Fruit fly (Drosophila melanogaster) whole organism, prepupa: Measurements from ENCODE around the gene Ssadh.

Source experiments
- CG10631 ChIP-seq: fragments of 200-800 bp; sonication (Bioruptor generic); optimal IDR thresholded peaks from 2 replicates; lab custom pipeline; 2016; ENCODE audit warnings: missing biosample characterization, missing genetic modification characterization
- CG10669 ChIP-seq: fragments of 200-800 bp; sonication (Bioruptor generic); optimal IDR thresholded peaks from 3 replicates; lab custom pipeline; 2018; ENCODE audit warnings: missing biosample characterization, mild to moderate bottlenecking, missing genetic modification characterization, moderate library complexity
- CG11294 ChIP-seq: fragments of 200-800 bp; sonication (Bioruptor generic); IDR thresholded peaks from 2 replicates; pipeline ENCODE4 v1.3.6; 2022; ENCODE audit warnings: missing biosample characterization, missing genetic modification characterization
- CG11762 ChIP-seq: fragments of 200-800 bp; sonication (Bioruptor generic); optimal IDR thresholded peaks from 3 replicates; lab custom pipeline; 2016; ENCODE audit warnings: missing biosample characterization, missing genetic modification characterization; ENCODE audit not compliant: insufficient read depth
- CG11902 ChIP-seq: fragments of 200-800 bp; sonication (Bioruptor generic); optimal IDR thresholded peaks from 3 replicates; lab custom pipeline; 2016; ENCODE audit warnings: missing biosample characterization, missing genetic modification characterization
- CG1621 ChIP-seq: fragments of 200-800 bp; sonication (Bioruptor generic); optimal IDR thresholded peaks from 3 replicates; lab custom pipeline; 2018; ENCODE audit warnings: missing biosample characterization, mild to moderate bottlenecking, missing genetic modification characterization
- CG16779 ChIP-seq: fragments of 200-800 bp; sonication (Bioruptor generic); optimal IDR thresholded peaks from 3 replicates; lab custom pipeline; 2017; ENCODE audit warnings: missing biosample characterization, mild to moderate bottlenecking, missing genetic modification characterization
- CG31627 ChIP-seq: fragments of 200-800 bp; sonication (Bioruptor generic); optimal IDR thresholded peaks from 3 replicates; lab custom pipeline; 2016; ENCODE audit warnings: missing biosample characterization, missing genetic modification characterization
- CG34406 ChIP-seq: fragments of 200-800 bp; sonication (Bioruptor generic); optimal IDR thresholded peaks from 3 replicates; lab custom pipeline; 2016; ENCODE audit warnings: missing biosample characterization, missing genetic modification characterization
- CG3919 ChIP-seq: fragments of 200-800 bp; sonication (Bioruptor generic); optimal IDR thresholded peaks from 3 replicates; lab custom pipeline; 2016; ENCODE audit warnings: missing biosample characterization, missing genetic modification characterization
- CG4318 ChIP-seq: fragments of 200-800 bp; sonication (Bioruptor generic); optimal IDR thresholded peaks from 3 replicates; lab custom pipeline; 2017; ENCODE audit warnings: missing biosample characterization, mild to moderate bottlenecking, missing genetic modification characterization
- CG6163 ChIP-seq: fragments of 200-800 bp; sonication (Bioruptor generic); IDR thresholded peaks from 3 replicates; pipeline ENCODE4 v1.3.6; 2022; ENCODE audit warnings: missing biosample characterization, missing genetic modification characterization
- CG6276 ChIP-seq: fragments of 200-800 bp; sonication (Bioruptor generic); optimal IDR thresholded peaks from 2 replicates; lab custom pipeline; 2017; ENCODE audit warnings: missing biosample characterization, mild to moderate bottlenecking, missing genetic modification characterization
- CG6792 ChIP-seq: fragments of 200-800 bp; sonication (Bioruptor generic); optimal IDR thresholded peaks from 3 replicates; lab custom pipeline; 2016; ENCODE audit warnings: missing biosample characterization, missing genetic modification characterization
- CG6808 ChIP-seq: fragments of 200-800 bp; sonication (Bioruptor generic); optimal IDR thresholded peaks from 3 replicates; lab custom pipeline; 2017; ENCODE audit warnings: missing biosample characterization, missing genetic modification characterization, mild to moderate bottlenecking, moderate library complexity, missing genetic modification reagents
- CG6854 ChIP-seq: fragments of 200-800 bp; sonication (Bioruptor generic); optimal IDR thresholded peaks from 2 replicates; lab custom pipeline; 2017; ENCODE audit warnings: missing biosample characterization, mild to moderate bottlenecking, missing genetic modification characterization
- CG7368 ChIP-seq: fragments of 200-800 bp; sonication (Bioruptor generic); optimal IDR thresholded peaks from 3 replicates; lab custom pipeline; 2016; ENCODE audit warnings: missing biosample characterization, missing genetic modification characterization
- CG8119 ChIP-seq: fragments of 200-800 bp; sonication (Bioruptor generic); IDR thresholded peaks from 3 replicates; pipeline ENCODE4 v1.3.6; 2022; ENCODE audit warnings: missing biosample characterization, missing genetic modification characterization
- CG8319 ChIP-seq: fragments of 200-800 bp; sonication (Bioruptor generic); optimal IDR thresholded peaks from 3 replicates; lab custom pipeline; 2016; ENCODE audit warnings: missing biosample characterization, missing genetic modification characterization
- CG8632 ChIP-seq: fragments of 200-800 bp; sonication (Bioruptor generic); optimal IDR thresholded peaks from 3 replicates; lab custom pipeline; 2016; ENCODE audit warnings: missing biosample characterization, missing genetic modification characterization
- CG9139 ChIP-seq: fragments of 200-800 bp; sonication (Bioruptor generic); optimal IDR thresholded peaks from 3 replicates; lab custom pipeline; 2017; ENCODE audit warnings: missing biosample characterization, mild to moderate bottlenecking, missing genetic modification characterization
- Eip75B ChIP-seq: fragments of 200-800 bp; sonication (Bioruptor generic); optimal IDR thresholded peaks from 3 replicates; lab custom pipeline; 2016; ENCODE audit warnings: missing biosample characterization, missing genetic modification characterization
- Eip78C ChIP-seq: fragments of 200-800 bp; sonication (Bioruptor generic); peaks from one replicate; lab custom pipeline; 2016; ENCODE audit warnings: missing biosample characterization, missing genetic modification characterization
- Ets21C ChIP-seq: fragments of 200-800 bp; sonication (Bioruptor generic); optimal IDR thresholded peaks from 3 replicates; lab custom pipeline; 2016; ENCODE audit warnings: missing biosample characterization, missing genetic modification characterization
- Ets96B ChIP-seq: fragments of 200-800 bp; optimal IDR thresholded peaks from 2 replicates; lab custom pipeline; 2019; ENCODE audit warnings: missing biosample characterization, mild to moderate bottlenecking, missing genetic modification characterization, moderate library complexity
- Gug ChIP-seq: fragments of 200-800 bp; sonication (Bioruptor generic); IDR thresholded peaks from 2 replicates; pipeline ENCODE4 v1.3.6; 2022; ENCODE audit warnings: missing biosample characterization, missing genetic modification characterization
- Hr38 ChIP-seq: sonication (Bioruptor generic); optimal IDR thresholded peaks from 2 replicates; lab custom pipeline; 2016; ENCODE audit warnings: missing biosample characterization, missing genetic modification characterization
- Hr39 ChIP-seq: fragments of 200-800 bp; sonication (Bioruptor generic); optimal IDR thresholded peaks from 2 replicates; lab custom pipeline; 2016; ENCODE audit warnings: missing biosample characterization, missing genetic modification characterization
- Hr4 ChIP-seq: fragments of 200-800 bp; sonication (Bioruptor generic); optimal IDR thresholded peaks from 3 replicates; lab custom pipeline; 2016; ENCODE audit warnings: missing biosample characterization, missing genetic modification characterization
- Lpt ChIP-seq: fragments of 200-800 bp; sonication (Bioruptor generic); optimal IDR thresholded peaks from 3 replicates; lab custom pipeline; 2016; ENCODE audit warnings: missing biosample characterization, missing genetic modification characterization
- Met ChIP-seq: fragments of 200-800 bp; sonication (Bioruptor generic); optimal IDR thresholded peaks from 3 replicates; lab custom pipeline; 2016; ENCODE audit warnings: missing biosample characterization, missing genetic modification characterization
- OdsH ChIP-seq: fragments of 200-800 bp; sonication (Bioruptor generic); optimal IDR thresholded peaks from 3 replicates; lab custom pipeline; 2016; ENCODE audit warnings: missing biosample characterization, missing genetic modification characterization
- Smox ChIP-seq: fragments of 200-800 bp; sonication (Bioruptor generic); optimal IDR thresholded peaks from 3 replicates; lab custom pipeline; 2016; ENCODE audit warnings: missing biosample characterization, missing genetic modification characterization
- Sox102F ChIP-seq: fragments of 200-800 bp; sonication (Bioruptor generic); optimal IDR thresholded peaks from 2 replicates; lab custom pipeline; 2016; ENCODE audit warnings: missing biosample characterization, mild to moderate bottlenecking, missing genetic modification characterization
- Sox14 ChIP-seq: fragments of 200-800 bp; sonication (Bioruptor generic); optimal IDR thresholded peaks from 3 replicates; lab custom pipeline; 2016; ENCODE audit warnings: missing biosample characterization, missing genetic modification characterization
- Sox15 ChIP-seq: fragments of 200-800 bp; sonication (Bioruptor generic); optimal IDR thresholded peaks from 3 replicates; lab custom pipeline; 2016; ENCODE audit warnings: missing biosample characterization, missing genetic modification characterization
- achi ChIP-seq: fragments of 200-800 bp; sonication (Bioruptor generic); optimal IDR thresholded peaks from 3 replicates; lab custom pipeline; 2016; ENCODE audit warnings: missing biosample characterization, missing genetic modification characterization
- acj6 ChIP-seq: fragments of 200-800 bp; sonication (Bioruptor generic); optimal IDR thresholded peaks from 3 replicates; lab custom pipeline; 2016; ENCODE audit warnings: missing biosample characterization, missing genetic modification characterization
- dac ChIP-seq: fragments of 200-800 bp; sonication (Bioruptor generic); optimal IDR thresholded peaks from 2 replicates; lab custom pipeline; 2017; ENCODE audit warnings: missing biosample characterization, mild to moderate bottlenecking, missing genetic modification characterization
- dsx ChIP-seq: fragments of 200-800 bp; optimal IDR thresholded peaks from 3 replicates; lab custom pipeline; 2019; ENCODE audit warnings: missing biosample characterization, mild to moderate bottlenecking, missing genetic modification characterization, moderate library complexity; ENCODE audit not compliant: poor library complexity, severe bottlenecking
- esn ChIP-seq: fragments of 200-800 bp; sonication (Bioruptor generic); optimal IDR thresholded peaks from 2 replicates; lab custom pipeline; 2016; ENCODE audit warnings: missing biosample characterization, mild to moderate bottlenecking, missing genetic modification characterization, moderate library complexity
- fkh ChIP-seq: fragments of 200-800 bp; sonication (Bioruptor generic); optimal IDR thresholded peaks from 3 replicates; lab custom pipeline; 2017; ENCODE audit warnings: missing biosample characterization, mild to moderate bottlenecking, missing genetic modification characterization, moderate library complexity
- lz ChIP-seq: fragments of 200-800 bp; sonication (Bioruptor generic); optimal IDR thresholded peaks from 3 replicates; lab custom pipeline; 2016; ENCODE audit warnings: missing biosample characterization, missing genetic modification characterization
- pdm3 ChIP-seq: fragments of 200-800 bp; sonication (Bioruptor generic); optimal IDR thresholded peaks from 3 replicates; lab custom pipeline; 2016; ENCODE audit warnings: missing biosample characterization, missing genetic modification characterization
- spab ChIP-seq: fragments of 200-800 bp; sonication (Bioruptor generic); optimal IDR thresholded peaks from 2 replicates; lab custom pipeline; 2017; ENCODE audit warnings: missing biosample characterization, mild to moderate bottlenecking, missing genetic modification characterization, missing genetic modification reagents
- ss ChIP-seq, 2 experiments: fragments of 200-800 bp; sonication (Bioruptor generic); optimal IDR thresholded peaks; 2 replicates in 1 of 2; 3 replicates in 1 of 2; lab custom pipeline; 2017 to 2018; ENCODE audit warnings: mild to moderate bottlenecking in 2 of 2, missing biosample characterization in 2 of 2, missing genetic modification characterization in 2 of 2, moderate library complexity in 1 of 2
- topi ChIP-seq: fragments of 200-800 bp; sonication (Bioruptor generic); optimal IDR thresholded peaks from 3 replicates; lab custom pipeline; 2016; ENCODE audit warnings: missing biosample characterization, missing genetic modification characterization

The Ssadh gene

DNA sequence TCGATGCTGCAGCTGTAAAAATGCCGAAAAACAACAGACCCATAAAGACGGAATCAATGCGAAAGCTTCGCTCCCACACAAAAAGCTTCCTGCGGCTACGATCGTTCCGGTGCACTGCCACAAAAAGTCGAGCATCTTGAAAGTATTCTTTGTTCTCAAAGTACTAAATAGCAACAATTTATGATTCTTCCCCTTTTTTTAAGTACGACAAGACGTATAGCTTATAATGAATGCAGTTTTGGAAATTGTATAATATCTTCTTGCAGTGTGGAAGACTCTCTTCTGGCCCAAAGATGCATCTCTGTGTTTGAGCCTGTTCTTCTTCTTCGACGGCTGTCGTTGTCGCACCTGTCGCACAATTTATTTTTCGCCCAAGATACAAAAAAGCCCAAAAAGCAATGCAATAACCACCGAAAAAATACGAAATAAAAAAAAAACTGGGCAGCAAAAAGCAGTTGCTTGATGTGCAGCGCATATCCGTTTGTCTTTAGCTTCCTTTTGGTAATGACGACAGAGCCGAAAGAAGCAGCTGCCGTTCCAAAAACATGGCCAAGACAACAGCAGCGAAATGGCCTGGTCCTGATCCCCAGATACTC, 7.2 kb upstream of the Ssadh start (continued):
- TF ChIP-seq Eip75B (GFP tag; lab: Kevin White, UChicago): peak; percentile 63
- peak; percentile 4 for TF ChIP-seq Ets96B
- TF ChIP-seq Eip78C (GFP tag; lab: Kevin White, UChicago): peak; percentile 83
- peak; percentile 67 for TF ChIP-seq pdm3 (GFP tag; lab: Kevin White, UChicago)
- TF ChIP-seq Hr38 (GFP tag; lab: Kevin White, UChicago): no peak
- TF ChIP-seq CG6276 (GFP tag; lab: Kevin White, UChicago): no peak
- TF ChIP-seq CG11902 (GFP tag; lab: Kevin White, UChicago): peak; percentile 69
- peak; percentile 23 for TF ChIP-seq CG11762 (GFP tag; lab: Kevin White, UChicago)
- peak; percentile 80 for TF ChIP-seq CG3919 (GFP tag; lab: Kevin White, UChicago)
- no peak for TF ChIP-seq ss (GFP tag; optimal IDR thresholded peaks at IDR 0.05; lab: Kevin White, UChicago)
- peak; percentile 68 for TF ChIP-seq CG34406 (GFP tag; lab: Kevin White, UChicago)
- TF ChIP-seq Lpt (GFP tag; lab: Kevin White, UChicago): no peak
- TF ChIP-seq CG8119 (GFP tag; lab: Robert Waterston, UW): no peak
- no peak for TF ChIP-seq Hr4
- TF ChIP-seq CG8632 (GFP tag; lab: Kevin White, UChicago): peak; percentile 68
- TF ChIP-seq CG1621 (tag; lab: Kevin White, UChicago): no peak
- TF ChIP-seq Sox15: peak; percentile 50
- TF ChIP-seq CG10631 (GFP tag; lab: Kevin White, UChicago): peak; percentile 42
- TF ChIP-seq Hr39: peak; percentile 88
- TF ChIP-seq esn: peak; percentile 91
- peak; percentile 85 for TF ChIP-seq CG6854
- peak; percentile 81 for TF ChIP-seq lz (GFP tag; lab: Kevin White, UChicago)
- peak; percentile 57 for TF ChIP-seq CG7368 (GFP tag; lab: Kevin White, UChicago)
- peak; percentile 89 for TF ChIP-seq Met (GFP tag; lab: Kevin White, UChicago)
- TF ChIP-seq CG6792 (GFP tag; lab: Kevin White, UChicago): peak; percentile 74
- TF ChIP-seq topi (GFP tag; lab: Kevin White, UChicago): peak; percentile 81
- TF ChIP-seq spab (GFP tag; lab: Kevin White, UChicago): no peak
- no peak for TF ChIP-seq Gug (GFP tag; lab: Robert Waterston, UW)
- TF ChIP-seq Sox102F (GFP tag; lab: Kevin White, UChicago): peak; percentile 86
- peak; percentile 85 for TF ChIP-seq Smox (GFP tag; lab: Kevin White, UChicago)

dm6 chr3R:25631079-25631478, 4.4 kb upstream of the Ssadh start:
- peak; percentile 33 for TF ChIP-seq CG11902 (GFP tag; lab: Kevin White, UChicago)
- no peak for TF ChIP-seq CG10631 (GFP tag; lab: Kevin White, UChicago)
- no peak for TF ChIP-seq CG8632 (GFP tag; lab: Kevin White, UChicago)
- TF ChIP-seq Smox (GFP tag; lab: Kevin White, UChicago): peak; percentile 45
- TF ChIP-seq achi (GFP tag; lab: Kevin White, UChicago): peak; percentile 14
- TF ChIP-seq Eip78C (GFP tag; lab: Kevin White, UChicago): peak; percentile 80
- TF ChIP-seq Hr38 (GFP tag; lab: Kevin White, UChicago): no peak
- TF ChIP-seq acj6: peak; percentile 18
- peak; percentile 18 for TF ChIP-seq Sox15
- TF ChIP-seq CG11294 (GFP tag; lab: Robert Waterston, UW): no peak
- TF ChIP-seq lz (GFP tag; lab: Kevin White, UChicago): peak; percentile 55
- no peak for TF ChIP-seq CG16779
- TF ChIP-seq spab (GFP tag; lab: Kevin White, UChicago): peak; percentile 18
- TF ChIP-seq CG6808 (GFP tag; lab: Kevin White, UChicago): no peak
- TF ChIP-seq dac (GFP tag; lab: Kevin White, UChicago): no peak
- TF ChIP-seq CG8119 (GFP tag; lab: Robert Waterston, UW): no peak
- no peak for TF ChIP-seq CG1621 (tag; lab: Kevin White, UChicago)
- TF ChIP-seq CG10669 (GFP tag; lab: Kevin White, UChicago): peak; percentile 19
- no peak for TF ChIP-seq Sox14 (GFP tag; lab: Kevin White, UChicago)
- TF ChIP-seq CG31627 (GFP tag; lab: Kevin White, UChicago): peak; percentile 33
- TF ChIP-seq Met (GFP tag; lab: Kevin White, UChicago): peak; percentile 46
- no peak for TF ChIP-seq CG34406 (GFP tag; lab: Kevin White, UChicago)
- no peak for TF ChIP-seq CG4318 (GFP tag; lab: Kevin White, UChicago)
- no peak for TF ChIP-seq CG6854
- TF ChIP-seq CG9139 (GFP tag; lab: Kevin White, UChicago): no peak
- no peak for TF ChIP-seq OdsH (GFP tag; lab: Kevin White, UChicago)
- TF ChIP-seq fkh (GFP tag; lab: Kevin White, UChicago): no peak
- no peak for TF ChIP-seq dsx (GFP tag; lab: Kevin White, UChicago)
- TF ChIP-seq Ets96B: peak; percentile 15
- TF ChIP-seq CG7368 (GFP tag; lab: Kevin White, UChicago): peak; percentile 14
- TF ChIP-seq Ets21C (GFP tag; lab: Kevin White, UChicago): no peak
- TF ChIP-seq CG6163 (GFP tag; lab: Robert Waterston, UW): peak; percentile 25; the same call in 1 of the 3 replicates
- no peak for TF ChIP-seq Hr4
- no peak for TF ChIP-seq CG8319 (GFP tag; lab: Kevin White, UChicago)
